Fruit fly (Drosophila melanogaster) whole organism, embryonic: ENCODE data around the gene CG14569.

Experiments
- C15 ChIP-seq: fragments of 200-800 bp; sonication (Bioruptor generic); IDR thresholded peaks from 3 replicates; pipeline ENCODE4 v1.3.6; 2022; ENCODE audit warnings: missing biosample characterization, missing genetic modification characterization
- CG11504 ChIP-seq: fragments of 200-800 bp; sonication (Bioruptor generic); optimal IDR thresholded peaks from 3 replicates; lab custom pipeline; 2019; ENCODE audit warnings: missing biosample characterization, mild to moderate bottlenecking, missing genetic modification characterization, moderate library complexity
- CG12299 ChIP-seq: fragments of 200-800 bp; sonication (Bioruptor generic); optimal IDR thresholded peaks from 2 replicates; lab custom pipeline; 2018; ENCODE audit warnings: missing biosample characterization, mild to moderate bottlenecking, missing genetic modification characterization
- CG15514 ChIP-seq: fragments of 200-800 bp; sonication (Bioruptor generic); optimal IDR thresholded peaks from 3 replicates; lab custom pipeline; 2017; ENCODE audit warnings: missing biosample characterization, missing genetic modification characterization, mild to moderate bottlenecking, moderate library complexity, missing genetic modification reagents
- CG15696 ChIP-seq: fragments of 200-800 bp; sonication (Bioruptor generic); optimal IDR thresholded peaks from 2 replicates; lab custom pipeline; 2019; ENCODE audit warnings: missing biosample characterization, mild to moderate bottlenecking, missing genetic modification characterization, moderate library complexity
- CG17359 ChIP-seq: fragments of 200-800 bp; sonication (Bioruptor generic); optimal IDR thresholded peaks from 3 replicates; lab custom pipeline; 2018; ENCODE audit warnings: missing biosample characterization, mild to moderate bottlenecking, missing genetic modification characterization, moderate library complexity
- CG17612 ChIP-seq: fragments of 200-800 bp; sonication (Bioruptor generic); IDR thresholded peaks from 2 replicates; pipeline ENCODE4 v1.3.6; 2022; ENCODE audit warnings: missing biosample characterization, missing genetic modification characterization
- CG17802 ChIP-seq: fragments of 200-800 bp; sonication (Bioruptor generic); optimal IDR thresholded peaks from 2 replicates; lab custom pipeline; 2018; ENCODE audit warnings: missing biosample characterization, mild to moderate bottlenecking, missing genetic modification characterization, moderate library complexity
- CG3407 ChIP-seq: fragments of 200-800 bp; sonication (Bioruptor generic); optimal IDR thresholded peaks from 2 replicates; lab custom pipeline; 2018; ENCODE audit warnings: missing biosample characterization, mild to moderate bottlenecking, missing genetic modification characterization
- CG4328 ChIP-seq: fragments of 200-800 bp; sonication (Bioruptor generic); optimal IDR thresholded peaks from 3 replicates; lab custom pipeline; 2017; ENCODE audit warnings: missing biosample characterization, missing genetic modification reagents, missing genetic modification characterization
- CG6813 ChIP-seq: fragments of 200-800 bp; sonication (Bioruptor generic); optimal IDR thresholded peaks from 2 replicates; lab custom pipeline; 2017; ENCODE audit warnings: missing biosample characterization, missing genetic modification characterization, mild to moderate bottlenecking, moderate library complexity, missing genetic modification reagents
- CG7271 ChIP-seq: fragments of 200-800 bp; sonication (Bioruptor generic); optimal IDR thresholded peaks from 2 replicates; lab custom pipeline; 2018; ENCODE audit warnings: missing biosample characterization, mild to moderate bottlenecking, missing genetic modification characterization, moderate library complexity
- CG8924 ChIP-seq: fragments of 200-800 bp; optimal IDR thresholded peaks from 3 replicates; lab custom pipeline; 2019; ENCODE audit warnings: missing biosample characterization, mild to moderate bottlenecking, missing genetic modification characterization, moderate library complexity
- CG8944 ChIP-seq: fragments of 200-800 bp; sonication (Bioruptor generic); optimal IDR thresholded peaks from 3 replicates; lab custom pipeline; 2016; ENCODE audit warnings: missing biosample characterization, missing genetic modification characterization
- Eip74EF ChIP-seq, 2 experiments: fragments of 200-800 bp in 1 of 2; fragments of >200 bp in 1 of 2; sonication (Bioruptor generic) in 1 of 2; optimal IDR thresholded peaks; 2 replicates each; lab custom pipeline; 2017 to 2019; ENCODE audit warnings: missing biosample characterization in 2 of 2, missing genetic modification characterization in 2 of 2, mild to moderate bottlenecking in 1 of 2, moderate library complexity in 1 of 2
- Hand ChIP-seq: fragments of 200-800 bp; sonication (Bioruptor generic); optimal IDR thresholded peaks from 2 replicates; lab custom pipeline; 2017; ENCODE audit warnings: mild to moderate bottlenecking, missing biosample characterization, missing genetic modification reagents, missing genetic modification characterization
- Hr78 ChIP-seq, 2 experiments: fragments of 200-800 bp in 1 of 2; fragments of >200 bp in 1 of 2; sonication (Bioruptor generic) in 1 of 2; optimal IDR thresholded peaks; 2 replicates each; lab custom pipeline; 2017 to 2019; ENCODE audit warnings: missing biosample characterization in 2 of 2, missing genetic modification characterization in 2 of 2, mild to moderate bottlenecking in 1 of 2, moderate library complexity in 1 of 2
- Jarid2 ChIP-seq: fragments of 200-800 bp; sonication (Bioruptor generic); optimal IDR thresholded peaks from 3 replicates; lab custom pipeline; 2017; ENCODE audit warnings: mild to moderate bottlenecking, missing biosample characterization, missing genetic modification reagents, missing genetic modification characterization
- Nf-YB ChIP-seq: fragments of 200-800 bp; sonication (Bioruptor generic); optimal IDR thresholded peaks from 3 replicates; lab custom pipeline; 2019; ENCODE audit warnings: missing biosample characterization, mild to moderate bottlenecking, missing genetic modification characterization, moderate library complexity
- Scr ChIP-seq: fragments of 200-800 bp; sonication (Bioruptor generic); IDR thresholded peaks from 2 replicates; pipeline ENCODE4 v1.3.6; 2022; ENCODE audit warnings: missing biosample characterization, missing genetic modification characterization; ENCODE audit not compliant: partially characterized antibody
- Trl ChIP-seq, 3 experiments: fragments of >200 bp in 2 of 3; fragments of 200-800 bp in 1 of 3; sonication (Bioruptor generic) in 1 of 3; optimal IDR thresholded peaks; 2 replicates in 1 of 3; 3 replicates in 2 of 3; lab custom pipeline; 2016 to 2017; ENCODE audit warnings: missing biosample characterization in 1 of 3, missing genetic modification characterization in 1 of 3
- Xrp1 ChIP-seq: fragments of 200-800 bp; sonication (Bioruptor generic); IDR thresholded peaks from 2 replicates; pipeline ENCODE4 v1.3.6; 2022; ENCODE audit warnings: missing biosample characterization, missing genetic modification characterization
- abd-A ChIP-seq: fragments of 200-800 bp; sonication (Bioruptor generic); optimal IDR thresholded peaks from 3 replicates; lab custom pipeline; 2019; ENCODE audit warnings: missing biosample characterization, mild to moderate bottlenecking, missing genetic modification characterization, moderate library complexity
- ap ChIP-seq: fragments of 200-800 bp; sonication (Bioruptor generic); IDR thresholded peaks from 2 replicates; pipeline ENCODE4 v1.3.6; 2022; ENCODE audit warnings: missing biosample characterization, missing genetic modification characterization
- chinmo ChIP-seq: fragments of 200-800 bp; sonication (Bioruptor generic); IDR thresholded peaks from 4 replicates; pipeline ENCODE4 v1.3.6; 2022; ENCODE audit warnings: missing biosample characterization, missing genetic modification characterization; ENCODE audit not compliant: partially characterized antibody
- ci ChIP-seq: fragments of 200-800 bp; sonication (Bioruptor generic); IDR thresholded peaks from 3 replicates; pipeline ENCODE4 v1.3.6; 2022; ENCODE audit warnings: missing biosample characterization, missing genetic modification characterization
- crol ChIP-seq: fragments of 200-800 bp; sonication (Bioruptor generic); IDR thresholded peaks from 2 replicates; pipeline ENCODE4 v1.3.6; 2022; ENCODE audit warnings: missing biosample characterization, missing genetic modification characterization
- dati ChIP-seq: fragments of 200-800 bp; sonication (Bioruptor generic); IDR thresholded peaks from 2 replicates; pipeline ENCODE4 v1.3.6; 2022; ENCODE audit warnings: missing biosample characterization, missing genetic modification characterization
- dimm ChIP-seq: fragments of 200-800 bp; sonication (Bioruptor generic); IDR thresholded peaks from 2 replicates; pipeline ENCODE4 v1.3.6; 2022; ENCODE audit warnings: missing biosample characterization, missing genetic modification characterization
- ewg ChIP-seq: fragments of 200-800 bp; sonication (Bioruptor generic); optimal IDR thresholded peaks from 3 replicates; lab custom pipeline; 2017; ENCODE audit warnings: mild to moderate bottlenecking, missing biosample characterization, missing genetic modification reagents, missing genetic modification characterization
- nerfin-1 ChIP-seq: fragments of 200-800 bp; sonication (Bioruptor generic); optimal IDR thresholded peaks from 3 replicates; lab custom pipeline; 2019; ENCODE audit warnings: missing biosample characterization, mild to moderate bottlenecking, missing genetic modification characterization, moderate library complexity
- oc ChIP-seq: fragments of 200-800 bp; sonication (Bioruptor generic); optimal IDR thresholded peaks from 2 replicates; lab custom pipeline; 2018; ENCODE audit warnings: missing biosample characterization, mild to moderate bottlenecking, missing genetic modification characterization, moderate library complexity
- pros ChIP-seq: fragments of 200-800 bp; sonication (Bioruptor generic); optimal IDR thresholded peaks from 3 replicates; lab custom pipeline; 2019; ENCODE audit warnings: missing biosample characterization, mild to moderate bottlenecking, missing genetic modification characterization, moderate library complexity
- repo ChIP-seq: fragments of 200-800 bp; sonication (Bioruptor generic); optimal IDR thresholded peaks from 2 replicates; lab custom pipeline; 2016; ENCODE audit warnings: missing biosample characterization, missing genetic modification characterization
- sens ChIP-seq: fragments of 200-800 bp; sonication (Bioruptor generic); peaks from one replicate; lab custom pipeline; 2016; ENCODE audit warnings: missing biosample characterization, missing genetic modification characterization
- seq ChIP-seq: fragments of 200-800 bp; sonication (Bioruptor generic); IDR thresholded peaks from 2 replicates; pipeline ENCODE4 v1.3.6; 2022; ENCODE audit warnings: missing biosample characterization, missing genetic modification characterization
- sr ChIP-seq: fragments of 200-800 bp; sonication (Bioruptor generic); IDR thresholded peaks from 3 replicates; pipeline ENCODE4 v1.3.6; 2022; ENCODE audit warnings: missing biosample characterization, missing genetic modification characterization
- stwl ChIP-seq: fragments of 200-800 bp; sonication (Bioruptor generic); optimal IDR thresholded peaks from 3 replicates; lab custom pipeline; 2018; ENCODE audit warnings: missing biosample characterization, mild to moderate bottlenecking, missing genetic modification characterization, moderate library complexity
- sug ChIP-seq: fragments of 200-800 bp; optimal IDR thresholded peaks from 2 replicates; lab custom pipeline; 2019; ENCODE audit warnings: missing biosample characterization, mild to moderate bottlenecking, missing genetic modification characterization, moderate library complexity

Gene CG14569

dm6 chr3L:21770328-21770727 is 39.0 kb upstream of the CG14569 start, which contains the start of gene Syn1 (continued):
- no peak for TF ChIP-seq CG17612 (GFP tag; lab: Robert Waterston, UW)
- no peak for TF ChIP-seq CG8924
- TF ChIP-seq CG8944 = no peak
- no peak for TF ChIP-seq sug (tag; lab: Kevin White, UChicago)
- TF ChIP-seq Xrp1 = no peak
- peak; percentile 28 for TF ChIP-seq Nf-YB (GFP tag; lab: Kevin White, UChicago)
- no peak for TF ChIP-seq dimm
- TF ChIP-seq Scr (GFP tag; lab: Robert Waterston, UW) = no peak
- TF ChIP-seq CG6813 (GFP tag; lab: Kevin White, UChicago) = no peak
- no peak for TF ChIP-seq seq (GFP tag; lab: Robert Waterston, UW)
- TF ChIP-seq CG12299 = no peak
- no peak for TF ChIP-seq CG15696 (tag; lab: Kevin White, UChicago)
- TF ChIP-seq Eip74EF (GFP tag; optimal IDR thresholded peaks at IDR 0.05; lab: Kevin White, UChicago) = peak in 1 of 2 experiments; percentile 49
- TF ChIP-seq CG17359 (tag; lab: Kevin White, UChicago) = no peak
- no peak for TF ChIP-seq CG7271 (tag; lab: Kevin White, UChicago)
- no peak for TF ChIP-seq CG4328 (GFP tag; lab: Kevin White, UChicago)
- TF ChIP-seq CG3407 (GFP tag; lab: Kevin White, UChicago) = no peak
- no peak for TF ChIP-seq CG15514 (GFP tag; lab: Kevin White, UChicago)

dm6 chr3L:21769515-21769914 is 38.2 kb upstream of the CG14569 start, which contains the start of gene CG7370:
CG7370 (plus strand) TSS chr3L:21769815.
- TF ChIP-seq chinmo (peak; percentile 10; the same call in 1 of the 4 replicates), CG11504 (tag; lab: Kevin White, UChicago) (peak; percentile 74), nerfin-1 (peak; percentile 15), Scr (GFP tag; lab: Robert Waterston, UW) (0 out of 2 replicates have a peak, but pooled peaks have one; percentile 29), crol (GFP tag; lab: Robert Waterston, UW) (peak; percentile 42; the same call in 1 of the 2 replicates), ap (GFP tag; lab: Robert Waterston, UW) (no peak), CG15696 (tag; lab: Kevin White, UChicago) (no peak), pros (GFP tag; lab: Kevin White, UChicago) (no peak), dati (GFP tag; lab: Robert Waterston, UW) (no peak), Hand (GFP tag; lab: Kevin White, UChicago) (no peak), repo (GFP tag; lab: Kevin White, UChicago) (no peak), sens (peak; percentile 59), C15 (GFP tag; lab: Robert Waterston, UW) (no peak), ewg (peak; percentile 44), Trl (optimal IDR thresholded peaks at IDR 0.05; lab: Kevin White, UChicago) (peak in 1 of 2 experiments; percentile 4), Trl (GFP tag; optimal IDR thresholded peaks at IDR 0.05; lab: Kevin White, UChicago) (no peak), abd-A (peak; percentile 4)

- TF ChIP-seq Hand (GFP tag; lab: Kevin White, UChicago) (no peak), stwl (tag; lab: Kevin White, UChicago) (peak; percentile 24), Hr78 (GFP tag; optimal IDR thresholded peaks at IDR 0.05; lab: Kevin White, UChicago) (peak in 1 of 2 experiments; percentile 53), CG17802 (tag; lab: Kevin White, UChicago) (peak; percentile 89), oc (tag; lab: Kevin White, UChicago) (peak; percentile 46), sr (GFP tag; lab: Robert Waterston, UW) (peak; percentile 83), Jarid2 (GFP tag; lab: Kevin White, UChicago) (no peak), ci (GFP tag; lab: Robert Waterston, UW) (0 out of 3 replicates have a peak, but pooled peaks have one; percentile 41)
Observed at dm6 chr3L:21765931-21766330, 34.6 kb upstream of the CG14569 start.
